Worm (Caenorhabditis elegans) whole organism, L4/young adult: ENCODE results near the gene chil-1.

Source experiments
- W03F9.2 ChIP-seq: fragments of 150-350 bp; optimal IDR thresholded peaks from 2 replicates; lab custom pipeline; 2014; ENCODE audit warnings: missing biosample characterization, missing genetic modification characterization
- dao-5 ChIP-seq: sonication (generic microtip); optimal IDR thresholded peaks from 2 replicates; lab custom pipeline; 2016; ENCODE audit warnings: missing genotype, missing genetic modification characterization, moderate library complexity, missing compliant biosample characterization
- him-1 ChIP-seq: sonication (generic microtip); optimal IDR thresholded peaks from 2 replicates; lab custom pipeline; 2016; ENCODE audit warnings: missing genotype, missing genetic modification reagents, missing genetic modification characterization, missing compliant biosample characterization

The chil-1 gene

DNA sequence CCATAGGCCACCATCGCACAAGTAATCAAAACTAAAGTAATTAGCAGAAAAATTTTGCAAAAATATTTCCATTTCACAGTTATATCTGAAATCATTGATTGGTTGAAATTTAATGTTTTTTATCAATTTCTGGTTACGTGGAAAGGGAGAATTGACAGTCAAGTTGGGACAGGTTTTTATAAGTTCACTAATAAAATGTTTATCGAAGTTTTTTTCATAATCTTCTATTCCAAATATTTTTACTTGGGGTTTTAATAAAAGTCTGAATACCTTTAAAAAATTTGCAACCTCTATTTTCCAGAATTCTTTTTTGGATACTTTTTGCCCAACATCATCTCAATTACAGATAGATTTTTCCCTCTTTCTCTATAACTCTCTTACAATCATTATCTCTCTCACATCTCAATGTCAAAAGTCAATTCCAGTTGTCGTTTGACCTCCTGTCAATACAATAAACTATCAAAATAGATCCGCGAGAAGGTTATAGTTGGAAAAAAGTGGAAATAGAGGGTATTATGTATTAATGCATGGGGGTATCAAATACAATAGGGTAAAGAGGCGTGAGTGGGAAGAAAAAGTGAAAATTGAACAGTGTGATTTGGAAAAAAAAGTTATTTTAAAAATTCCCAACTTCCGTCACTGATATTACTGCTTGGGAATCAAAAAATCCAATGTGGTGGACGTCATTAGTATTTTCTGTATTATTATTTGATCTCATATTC, 8.4 kb upstream of the chil-1 start, which contains the start of the genes chil-2 and ctsa-3.2:
chil-2 (minus strand) TSS at position 101 of the 722 bp plus-strand sequence.
ctsa-3.2 (plus strand) TSS at position 672 of the 722 bp plus-strand sequence.
- TF ChIP-seq W03F9.2 (tag; lab: Kevin White, UChicago) (no peak), dao-5 (tag; lab: Kevin White, UChicago) (no peak), him-1 (no peak)

DNA sequence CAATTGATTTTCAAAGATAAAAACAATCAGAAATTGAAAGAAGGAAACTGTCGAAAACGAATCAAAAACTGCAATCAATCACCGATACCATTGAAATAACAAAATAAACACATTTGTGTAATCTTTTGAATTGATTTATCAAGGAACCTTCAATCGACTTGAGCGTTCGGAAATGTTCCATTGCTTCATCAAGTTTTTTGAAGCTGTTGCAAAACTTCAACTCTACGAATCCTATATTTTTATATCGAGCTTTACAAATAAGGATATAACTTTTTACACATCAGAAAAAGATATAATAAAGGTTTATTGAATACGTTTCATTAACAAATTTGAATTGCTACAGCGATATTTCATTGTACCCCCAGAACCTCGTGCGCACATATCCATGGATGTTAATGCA, 6.7 kb upstream of the chil-1 start, which contains the start of gene chil-8:
chil-8 (minus strand) TSS at position 101 of the 400 bp plus-strand sequence.
- no peak for TF ChIP-seq him-1

DNA sequence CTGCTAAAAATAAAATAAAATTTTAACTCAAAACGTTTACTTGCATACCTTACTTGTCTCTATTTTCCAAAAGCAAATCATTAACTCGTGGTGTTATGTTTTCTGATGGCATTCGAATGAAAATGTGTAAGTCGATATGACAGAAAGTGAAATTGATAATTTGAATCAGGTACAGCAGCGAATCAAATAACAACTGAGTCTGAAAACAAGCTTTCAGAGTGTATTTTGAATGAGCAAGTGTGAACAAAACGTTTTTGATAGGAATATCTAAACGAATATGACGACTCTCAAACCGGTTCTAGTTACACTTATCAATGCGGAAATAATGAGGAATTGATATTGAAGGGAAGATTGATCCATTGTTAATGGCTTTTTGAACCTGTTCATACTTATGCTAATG, 4.8 kb upstream of the chil-1 start, which contains the start of gene chil-7:
chil-7 (minus strand) TSS at position 112 of the 400 bp plus-strand sequence.
- TF ChIP-seq him-1 (no peak), dao-5 (tag; lab: Kevin White, UChicago) (no peak), W03F9.2 (tag; lab: Kevin White, UChicago) (no peak)

DNA sequence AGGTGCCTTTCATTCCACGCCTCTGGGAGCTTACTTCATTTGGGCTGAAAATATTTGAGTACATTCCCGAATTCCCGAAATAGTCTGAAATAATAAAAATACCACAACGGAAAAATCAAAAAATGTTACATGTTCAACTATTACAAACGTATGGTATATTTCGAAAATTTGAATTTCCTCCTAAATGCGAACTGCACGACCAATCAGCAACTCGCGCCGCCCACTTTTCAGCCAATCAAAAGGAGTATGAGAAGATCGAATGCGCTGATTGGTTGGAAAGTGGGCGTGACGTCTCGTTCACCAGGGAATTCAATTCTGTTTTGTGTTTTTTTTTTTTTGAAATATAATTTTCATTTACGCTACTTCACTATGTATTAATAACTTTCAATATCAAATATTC, 2.4 kb upstream of the chil-1 start, which contains the start of gene old-1:
old-1 (minus strand) TSS at position 50 of the 400 bp plus-strand sequence.
- TF ChIP-seq W03F9.2 (tag; lab: Kevin White, UChicago) (no peak), him-1 (no peak), dao-5 (tag; lab: Kevin White, UChicago) (no peak)

DNA sequence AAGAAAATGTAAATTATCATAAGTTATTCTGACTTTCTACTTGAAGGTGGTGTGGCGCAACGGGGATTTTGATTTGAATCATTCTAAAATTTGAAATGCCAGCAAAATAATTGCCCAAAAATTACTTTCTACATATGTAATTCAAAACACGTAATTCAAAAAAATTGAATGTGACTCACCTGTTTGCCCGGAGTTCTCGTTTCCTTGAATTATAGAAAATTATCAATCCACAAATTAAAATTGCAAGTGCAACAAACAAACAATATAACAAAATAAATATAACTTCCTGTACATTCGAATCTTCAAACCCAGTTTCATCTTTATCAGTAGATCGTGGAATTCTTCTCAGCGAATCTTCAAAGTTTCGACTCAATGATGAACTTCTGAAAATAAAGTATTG, 1.9 kb upstream of the chil-1 start:
- TF ChIP-seq dao-5 (tag; lab: Kevin White, UChicago) (no peak), him-1 (no peak), W03F9.2 (tag; lab: Kevin White, UChicago) (no peak)

DNA sequence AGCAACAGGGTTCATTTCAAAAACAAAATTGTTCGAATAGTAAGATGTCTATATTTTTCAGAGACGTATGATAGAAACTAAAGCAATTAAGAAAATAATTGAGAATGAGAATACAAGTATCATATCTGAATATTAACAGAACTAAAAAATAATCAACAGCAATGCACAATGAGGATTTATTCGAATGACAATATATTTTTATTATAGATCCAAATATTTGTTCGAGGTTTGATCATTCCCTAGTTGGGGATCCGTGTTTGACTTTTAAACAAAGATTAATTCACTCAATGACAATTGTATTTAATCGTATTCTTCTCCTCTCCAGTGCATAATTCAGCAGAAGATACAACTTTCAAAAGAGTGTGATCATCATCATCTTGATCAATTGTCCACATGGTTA, 4.1 kb downstream of the chil-1 start, which contains the start of gene C08H9.18:
C08H9.18 (minus strand) TSS at position 101 of the 400 bp plus-strand sequence.
- TF ChIP-seq dao-5 (tag; lab: Kevin White, UChicago) = no peak

DNA sequence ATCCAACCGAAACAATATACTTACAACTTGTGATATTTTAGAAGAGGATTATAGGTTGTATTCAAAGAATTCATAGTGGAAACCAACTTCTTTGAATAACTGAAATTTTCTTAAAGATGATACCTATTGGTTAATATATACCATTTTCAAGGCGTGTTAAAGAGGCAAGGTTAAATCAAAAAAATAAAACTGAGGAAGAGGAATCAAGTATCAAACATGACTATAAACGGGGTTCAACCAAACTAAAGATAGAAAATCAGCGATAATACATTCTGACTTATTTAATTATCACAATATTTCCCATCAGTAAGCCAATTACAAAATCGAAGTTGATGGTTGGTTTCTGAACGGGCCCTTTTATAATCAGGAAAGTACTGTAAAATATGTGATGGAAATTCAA, 4.9 kb downstream of the chil-1 start, which contains the start of gene chil-3:
chil-3 (minus strand) TSS at position 101 of the 400 bp plus-strand sequence.
- no peak for TF ChIP-seq him-1
- TF ChIP-seq W03F9.2 (tag; lab: Kevin White, UChicago) = no peak
- TF ChIP-seq dao-5 (tag; lab: Kevin White, UChicago) = no peak

DNA sequence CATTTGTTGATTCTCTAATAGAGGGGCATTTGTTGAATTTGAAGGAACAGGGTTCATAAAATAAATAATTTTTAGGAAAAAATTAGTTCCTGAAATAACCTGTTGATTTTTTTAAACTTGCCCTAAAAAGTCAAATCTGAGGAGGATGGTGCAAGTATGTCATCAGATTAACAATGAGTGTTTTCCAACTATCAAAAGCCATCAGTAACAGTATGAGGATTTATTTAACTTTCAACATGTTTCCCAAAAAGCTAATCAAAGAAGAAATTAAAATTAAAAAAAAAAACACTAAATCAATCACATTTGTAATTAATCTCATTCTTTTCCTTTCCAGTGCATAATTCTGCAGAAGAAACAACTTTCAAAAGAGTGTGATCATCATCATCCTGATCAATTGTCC, 6.7 kb downstream of the chil-1 start, which contains the start of gene chil-5:
chil-5 (minus strand) TSS at position 101 of the 400 bp plus-strand sequence.
- no peak for TF ChIP-seq him-1
- TF ChIP-seq W03F9.2 (tag; lab: Kevin White, UChicago) = no peak
- no peak for TF ChIP-seq dao-5 (tag; lab: Kevin White, UChicago)

DNA sequence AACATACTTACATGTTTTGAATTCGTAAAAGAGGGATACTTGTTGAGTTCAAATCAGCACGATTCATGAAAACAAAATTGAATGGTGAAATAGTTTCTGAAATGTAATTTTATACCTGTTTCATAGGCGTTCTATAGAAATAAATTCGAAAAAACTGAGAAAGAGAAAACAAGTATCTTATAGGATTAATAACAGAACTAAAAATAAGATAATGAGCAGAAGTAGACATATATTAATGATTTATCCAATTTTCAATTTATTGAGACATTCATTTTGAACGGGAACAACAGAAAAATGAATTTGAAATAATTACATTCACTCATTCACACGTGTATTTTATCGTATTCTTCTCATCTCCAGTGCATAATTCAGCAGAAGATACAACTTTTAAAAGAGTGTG, 8.5 kb downstream of the chil-1 start, which contains the start of gene chil-6:
chil-6 (minus strand) TSS at position 101 of the 400 bp plus-strand sequence.
- no peak for TF ChIP-seq him-1
- TF ChIP-seq W03F9.2 (tag; lab: Kevin White, UChicago) = no peak
- TF ChIP-seq dao-5 (tag; lab: Kevin White, UChicago) = no peak

DNA sequence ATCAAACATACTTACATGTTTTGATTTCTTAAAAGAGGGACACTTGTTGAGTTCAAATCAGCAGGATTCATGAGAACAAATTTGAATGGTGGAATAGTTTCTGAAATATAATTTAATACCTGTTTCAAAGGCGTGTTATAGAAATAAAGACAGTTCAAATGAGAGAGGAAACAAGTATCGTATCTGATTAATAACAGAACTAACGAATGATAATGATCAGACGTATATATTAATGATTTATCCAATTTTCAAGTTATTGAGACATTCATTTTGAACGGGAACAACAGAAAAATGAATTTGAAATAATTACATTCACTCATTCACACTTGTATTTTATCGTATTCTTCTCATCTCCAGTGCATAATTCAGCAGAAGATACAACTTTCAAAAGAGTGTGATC, 10.7 kb downstream of the chil-1 start, which contains the start of gene chil-4:
chil-4 (minus strand) TSS at position 101 of the 400 bp plus-strand sequence.
- TF ChIP-seq dao-5 (tag; lab: Kevin White, UChicago) = no peak
- no peak for TF ChIP-seq W03F9.2 (tag; lab: Kevin White, UChicago)
- no peak for TF ChIP-seq him-1

DNA sequence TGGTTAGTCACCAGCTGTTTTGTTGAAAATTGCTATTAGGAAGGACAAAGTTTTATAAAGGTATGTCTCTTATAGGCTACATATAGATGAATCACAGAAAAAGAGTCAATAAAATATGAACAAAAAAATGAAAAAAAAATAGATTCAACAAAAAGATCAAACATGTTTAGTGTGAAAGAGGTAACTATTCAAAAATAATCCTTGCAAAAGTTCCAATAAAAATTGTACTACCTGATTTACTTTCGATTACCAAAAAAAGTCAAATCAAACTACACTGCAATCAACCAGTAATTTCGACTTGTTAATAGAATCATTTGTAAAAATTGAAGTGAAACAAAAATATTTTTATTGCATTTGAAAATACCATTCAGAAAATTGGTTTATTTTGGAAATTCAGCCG, 15.3 kb downstream of the chil-1 start, which contains the start of gene ZK938.10:
ZK938.10 (minus strand) TSS at position 101 of the 400 bp plus-strand sequence.
- no peak for TF ChIP-seq him-1
- TF ChIP-seq dao-5 (tag; lab: Kevin White, UChicago) = no peak
- TF ChIP-seq W03F9.2 (tag; lab: Kevin White, UChicago) = no peak

DNA sequence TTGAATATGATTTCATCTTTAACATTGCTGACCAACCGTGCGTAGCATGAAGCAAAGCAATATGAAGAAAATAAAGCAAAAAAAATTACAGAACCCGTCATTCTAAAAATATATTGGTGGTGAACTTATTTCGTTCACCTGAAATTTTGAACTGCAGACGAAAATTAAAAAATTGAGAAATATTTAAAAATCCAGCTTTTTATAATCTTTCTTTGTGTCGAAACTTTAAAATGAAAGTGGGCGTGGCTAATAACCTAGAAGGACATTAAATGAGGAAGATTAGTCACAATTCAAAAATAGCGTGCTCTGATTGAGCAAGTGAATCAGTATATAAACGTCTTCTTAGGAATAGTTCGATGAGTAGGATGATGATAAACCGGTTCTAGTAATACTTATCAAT, 16.8 kb downstream of the chil-1 start, which contains the start of gene old-2:
old-2 (minus strand) TSS at position 101 of the 400 bp plus-strand sequence.
- no peak for TF ChIP-seq dao-5 (tag; lab: Kevin White, UChicago)
- TF ChIP-seq him-1 = no peak
- no peak for TF ChIP-seq W03F9.2 (tag; lab: Kevin White, UChicago)

DNA sequence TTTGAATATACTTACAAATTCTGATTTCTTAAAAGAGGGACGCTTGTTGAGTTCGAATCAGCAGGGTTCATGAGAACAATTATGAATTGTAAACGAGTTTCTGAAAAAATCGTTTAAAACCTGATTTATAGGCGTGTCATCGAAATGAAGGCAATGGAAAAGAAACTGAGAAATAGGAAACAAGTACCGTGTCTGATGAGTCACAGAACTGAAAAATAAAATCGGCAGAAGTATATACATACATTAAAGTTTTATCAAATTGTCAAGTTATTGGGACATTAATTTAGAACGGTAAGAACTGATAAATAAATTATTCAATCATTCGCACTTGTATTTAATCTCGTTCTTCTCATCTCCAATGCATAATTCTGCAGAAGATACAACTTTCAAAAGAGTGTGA, 21.0 kb downstream of the chil-1 start, which contains the start of gene chil-9:
chil-9 (minus strand) TSS at position 101 of the 400 bp plus-strand sequence.
- TF ChIP-seq dao-5 (tag; lab: Kevin White, UChicago) (no peak), him-1 (no peak), W03F9.2 (tag; lab: Kevin White, UChicago) (no peak)

DNA sequence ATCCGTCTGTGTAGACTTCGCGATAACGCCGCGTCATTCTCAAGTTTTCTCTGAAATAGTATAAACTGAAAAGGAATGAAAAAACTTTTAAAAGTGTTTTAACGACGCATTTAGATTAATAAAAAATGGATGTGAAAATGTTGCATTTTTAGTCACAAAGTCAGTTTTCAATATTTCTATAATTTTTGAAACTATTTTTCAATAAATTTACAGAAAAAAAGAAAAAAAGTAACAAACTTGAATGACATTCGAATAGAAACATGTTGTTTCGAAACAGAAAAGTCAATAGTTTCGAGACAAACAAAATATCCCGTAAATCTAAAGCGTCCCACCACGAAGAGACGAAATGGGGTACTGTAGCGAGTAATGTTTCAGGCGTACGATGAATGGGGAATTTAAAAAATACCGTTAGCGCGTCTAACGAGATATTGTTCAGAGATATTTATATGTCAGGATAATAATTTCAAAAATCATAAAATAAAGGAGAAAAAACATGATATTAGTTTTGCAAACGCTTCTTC, 24.2 kb downstream of the chil-1 start, which contains the start of gene rnh-1.2:
rnh-1.2 (minus strand) TSS at position 51 of the 521 bp plus-strand sequence.
- no peak for TF ChIP-seq dao-5 (tag; lab: Kevin White, UChicago)
